Worm (Caenorhabditis elegans) whole organism, young adult: ENCODE data around the gene ZC449.5.

Experiments used
- B0261.1 ChIP-seq: sonication (generic microtip); optimal IDR thresholded peaks from 2 replicates; lab custom pipeline; 2016; ENCODE audit warnings: mild to moderate bottlenecking, missing genetic modification characterization, moderate library complexity, missing compliant biosample characterization
- C06A6.2 ChIP-seq: fragments of 200-800 bp; sonication (Bioruptor generic); conservative IDR thresholded peaks from 2 replicates; pipeline ENCODE4 v1.3.6; 2022; ENCODE audit warnings: missing genetic modification characterization, missing compliant biosample characterization
- D2030.7 ChIP-seq: fragments of 200-800 bp; sonication (Bioruptor generic); IDR thresholded peaks from 2 replicates; pipeline ENCODE4 v1.3.6; 2022; ENCODE audit warnings: missing genetic modification reagents, missing genetic modification characterization, missing compliant biosample characterization
- F22D6.2 ChIP-seq: sonication (generic microtip); optimal IDR thresholded peaks from 2 replicates; lab custom pipeline; 2016; ENCODE audit warnings: mild to moderate bottlenecking, missing genetic modification characterization, missing compliant biosample characterization
- F55B11.4 ChIP-seq: sonication (generic microtip); optimal IDR thresholded peaks from 2 replicates; lab custom pipeline; 2016; ENCODE audit warnings: missing compliant biosample characterization, missing genetic modification characterization, borderline replicate concordance; ENCODE audit not compliant: insufficient read depth
- K12H6.12 ChIP-seq: fragments of 200-800 bp; sonication (Bioruptor generic); optimal IDR thresholded peaks from 2 replicates; lab custom pipeline; 2018; ENCODE audit warnings: mild to moderate bottlenecking, missing genetic modification characterization, missing compliant biosample characterization
- T26A5.8 ChIP-seq: sonication (generic microtip); optimal IDR thresholded peaks from 2 replicates; lab custom pipeline; 2016; ENCODE audit warnings: missing genetic modification characterization, missing compliant biosample characterization
- Y79H2A.3 ChIP-seq: fragments of 200-800 bp; sonication (Bioruptor generic); conservative IDR thresholded peaks from 2 replicates; pipeline ENCODE4 v1.3.6; 2022; ENCODE audit warnings: missing genetic modification reagents, missing genetic modification characterization, missing compliant biosample characterization
- Y95B8A.8 ChIP-seq: fragments of 200-800 bp; sonication (Bioruptor generic); IDR thresholded peaks from 2 replicates; pipeline ENCODE4 v1.3.6; 2022; ENCODE audit warnings: missing genetic modification reagents, missing genetic modification characterization, missing compliant biosample characterization
- akir-1 ChIP-seq: fragments of 200-800 bp; sonication (Bioruptor generic); optimal IDR thresholded peaks from 2 replicates; lab custom pipeline; 2018; ENCODE audit warnings: mild to moderate bottlenecking, missing genetic modification characterization, moderate library complexity, missing compliant biosample characterization
- atf-7 ChIP-seq: sonication (generic microtip); optimal IDR thresholded peaks from 2 replicates; lab custom pipeline; 2017; ENCODE audit warnings: mild to moderate bottlenecking, missing genetic modification characterization, missing compliant biosample characterization
- athp-1 ChIP-seq: sonication (generic microtip); optimal IDR thresholded peaks from 2 replicates; lab custom pipeline; 2017; ENCODE audit warnings: mild to moderate bottlenecking, missing genetic modification characterization, missing compliant biosample characterization
- cebp-1 ChIP-seq, 2 experiments: fragments of 200-800 bp in 1 of 2; sonication (Bioruptor generic) in 1 of 2; sonication (generic microtip) in 1 of 2; IDR thresholded peaks in 1 of 2; optimal IDR thresholded peaks in 1 of 2; 2 replicates each; pipeline versions ENCODE4 v1.3.6 to Lab custom; 2017 to 2022; ENCODE audit warnings: missing compliant biosample characterization in 2 of 2, missing genetic modification characterization in 2 of 2, mild to moderate bottlenecking in 1 of 2, missing genetic modification reagents in 1 of 2, moderate library complexity in 1 of 2
- ceh-100 ChIP-seq: fragments of 200-800 bp; sonication (Bioruptor generic); IDR thresholded peaks from 2 replicates; pipeline ENCODE4 v1.3.6; 2022; ENCODE audit warnings: missing genetic modification reagents, missing genetic modification characterization, missing compliant biosample characterization
- ceh-27 ChIP-seq: fragments of 200-800 bp; sonication (Bioruptor generic); optimal IDR thresholded peaks from 2 replicates; lab custom pipeline; 2018; ENCODE audit warnings: mild to moderate bottlenecking, missing genetic modification characterization, moderate library complexity, missing compliant biosample characterization
- ceh-91 ChIP-seq: fragments of 200-800 bp; sonication (Bioruptor generic); IDR thresholded peaks from 2 replicates; pipeline ENCODE4 v1.3.6; 2022; ENCODE audit warnings: missing genetic modification reagents, missing genetic modification characterization, missing compliant biosample characterization
- die-1 ChIP-seq: sonication (generic microtip); optimal IDR thresholded peaks from 2 replicates; lab custom pipeline; 2016; ENCODE audit warnings: missing genotype, mild to moderate bottlenecking, missing genetic modification characterization, missing compliant biosample characterization
- egl-44 ChIP-seq: fragments of 200-800 bp; sonication (Bioruptor generic); IDR thresholded peaks from 2 replicates; pipeline ENCODE4 v1.3.6; 2022; ENCODE audit warnings: missing genetic modification reagents, missing genetic modification characterization, missing compliant biosample characterization
- hlh-12 ChIP-seq: sonication (generic microtip); optimal IDR thresholded peaks from 2 replicates; lab custom pipeline; 2016; ENCODE audit warnings: missing genetic modification characterization, missing compliant biosample characterization
- hlh-26 ChIP-seq: fragments of 200-800 bp; sonication (Bioruptor generic); conservative IDR thresholded peaks from 2 replicates; pipeline ENCODE4 v1.3.6; 2022; ENCODE audit warnings: missing genetic modification reagents, missing genetic modification characterization, missing compliant biosample characterization
- hsf-1 ChIP-seq: fragments of 200-800 bp; sonication (Bioruptor generic); IDR thresholded peaks from 2 replicates; pipeline ENCODE4 v1.3.6; 2022; ENCODE audit warnings: missing genetic modification reagents, missing genetic modification characterization, missing compliant biosample characterization
- lag-1 ChIP-seq: fragments of 200-800 bp; sonication (Bioruptor generic); IDR thresholded peaks from 2 replicates; pipeline ENCODE4 v1.3.6; 2022; ENCODE audit warnings: missing genetic modification reagents, missing genetic modification characterization, missing compliant biosample characterization
- let-607 ChIP-seq, 2 experiments: fragments of 200-800 bp in 1 of 2; sonication (Bioruptor generic) in 1 of 2; sonication (generic microtip) in 1 of 2; optimal IDR thresholded peaks; 2 replicates each; lab custom pipeline; 2016 to 2018; ENCODE audit warnings: mild to moderate bottlenecking in 2 of 2, missing compliant biosample characterization in 2 of 2, missing genetic modification characterization in 2 of 2, moderate library complexity in 2 of 2, missing genotype in 1 of 2
- lin-26 ChIP-seq: fragments of 200-800 bp; sonication (Bioruptor generic); IDR thresholded peaks from 2 replicates; pipeline ENCODE4 v1.3.6; 2022; ENCODE audit warnings: missing genetic modification reagents, missing genetic modification characterization, missing compliant biosample characterization
- lsl-1 ChIP-seq: fragments of 200-800 bp; sonication (Bioruptor generic); optimal IDR thresholded peaks from 2 replicates; lab custom pipeline; 2018; ENCODE audit warnings: mild to moderate bottlenecking, missing genetic modification characterization, moderate library complexity, missing compliant biosample characterization
- lsy-27 ChIP-seq: sonication (generic microtip); optimal IDR thresholded peaks from 2 replicates; lab custom pipeline; 2017; ENCODE audit warnings: missing genetic modification characterization, mild to moderate bottlenecking, missing compliant biosample characterization, antibody characterized with exemption, missing genotype, borderline replicate concordance; ENCODE audit not compliant: insufficient read depth
- madf-3 ChIP-seq: fragments of 200-800 bp; sonication (Bioruptor generic); IDR thresholded peaks from 2 replicates; pipeline ENCODE4 v1.3.6; 2022; ENCODE audit warnings: missing genetic modification reagents, missing genetic modification characterization, missing compliant biosample characterization
- mcd-1 ChIP-seq: fragments of 200-800 bp; sonication (Bioruptor generic); IDR thresholded peaks from 2 replicates; pipeline ENCODE4 v1.3.6; 2022; ENCODE audit warnings: missing genetic modification reagents, missing genetic modification characterization, missing compliant biosample characterization
- nhr-179 ChIP-seq: sonication (generic microtip); optimal IDR thresholded peaks from 2 replicates; lab custom pipeline; 2016; ENCODE audit warnings: mild to moderate bottlenecking, missing genetic modification characterization, missing compliant biosample characterization
- nhr-27 ChIP-seq: fragments of 200-800 bp; sonication (Bioruptor generic); optimal IDR thresholded peaks from 2 replicates; lab custom pipeline; 2018; ENCODE audit warnings: mild to moderate bottlenecking, missing genetic modification characterization, moderate library complexity, missing compliant biosample characterization
- nhr-80 ChIP-seq: sonication (generic microtip); optimal IDR thresholded peaks from 2 replicates; lab custom pipeline; 2016; ENCODE audit warnings: missing genetic modification characterization, missing compliant biosample characterization
- nhr-90 ChIP-seq: sonication (generic microtip); optimal IDR thresholded peaks from 2 replicates; lab custom pipeline; 2016; ENCODE audit warnings: missing genotype, mild to moderate bottlenecking, missing genetic modification characterization, missing compliant biosample characterization
- pbrm-1 ChIP-seq: fragments of 200-800 bp; sonication (Bioruptor generic); IDR thresholded peaks from 2 replicates; pipeline ENCODE4 v1.3.6; 2022; ENCODE audit warnings: missing genetic modification reagents, missing genetic modification characterization, missing compliant biosample characterization
- pha-4 ChIP-seq: fragments of 150-350 bp; sonication (generic microtip); optimal IDR thresholded peaks from 2 replicates; lab custom pipeline; 2014; ENCODE audit warnings: missing biosample characterization, missing genetic modification reagents, missing genetic modification characterization
- rec-8 ChIP-seq, 2 experiments: sonication (generic microtip); optimal IDR thresholded peaks; 2 replicates each; lab custom pipeline; 2016; ENCODE audit warnings: mild to moderate bottlenecking in 2 of 2, missing genetic modification characterization in 2 of 2, missing genetic modification reagents in 2 of 2, missing genotype in 2 of 2, missing biosample characterization in 1 of 2, missing compliant biosample characterization in 1 of 2, moderate library complexity in 1 of 2
- sea-2 ChIP-seq: fragments of 200-800 bp; sonication (Bioruptor generic); IDR thresholded peaks from 2 replicates; pipeline ENCODE4 v1.3.6; 2022; ENCODE audit warnings: missing genetic modification characterization, missing compliant biosample characterization
- somi-1 ChIP-seq: fragments of 200-800 bp; sonication (Bioruptor generic); optimal IDR thresholded peaks from 2 replicates; lab custom pipeline; 2018; ENCODE audit warnings: mild to moderate bottlenecking, missing genetic modification characterization, missing compliant biosample characterization
- tbp1 ChIP-seq: fragments of 200-800 bp; sonication (Bioruptor generic); optimal IDR thresholded peaks from 2 replicates; lab custom pipeline; 2018; ENCODE audit warnings: mild to moderate bottlenecking, missing genetic modification characterization, missing compliant biosample characterization
- unc-62 ChIP-seq: fragments of 150-350 bp; optimal IDR thresholded peaks from 2 replicates; lab custom pipeline; 2014; ENCODE audit warnings: missing biosample characterization, missing genetic modification reagents, missing genetic modification characterization
- xnd-1 ChIP-seq: sonication (generic microtip); optimal IDR thresholded peaks from 2 replicates; lab custom pipeline; 2016; ENCODE audit warnings: missing genotype, missing genetic modification reagents, missing genetic modification characterization, missing compliant biosample characterization
- zfh-2 ChIP-seq: fragments of 200-800 bp; sonication (Bioruptor generic); conservative IDR thresholded peaks from 2 replicates; pipeline ENCODE4 v1.3.6; 2022; ENCODE audit warnings: missing genetic modification reagents, missing genetic modification characterization, missing compliant biosample characterization
- ztf-18 ChIP-seq: sonication (generic microtip); optimal IDR thresholded peaks from 2 replicates; lab custom pipeline; 2016; ENCODE audit warnings: missing genotype, mild to moderate bottlenecking, missing genetic modification characterization, missing compliant biosample characterization
- ztf-3 ChIP-seq: fragments of 200-800 bp; sonication (Bioruptor generic); optimal IDR thresholded peaks from 2 replicates; lab custom pipeline; 2018; ENCODE audit warnings: mild to moderate bottlenecking, missing genetic modification characterization, missing compliant biosample characterization

ZC449.5 gene

DNA sequence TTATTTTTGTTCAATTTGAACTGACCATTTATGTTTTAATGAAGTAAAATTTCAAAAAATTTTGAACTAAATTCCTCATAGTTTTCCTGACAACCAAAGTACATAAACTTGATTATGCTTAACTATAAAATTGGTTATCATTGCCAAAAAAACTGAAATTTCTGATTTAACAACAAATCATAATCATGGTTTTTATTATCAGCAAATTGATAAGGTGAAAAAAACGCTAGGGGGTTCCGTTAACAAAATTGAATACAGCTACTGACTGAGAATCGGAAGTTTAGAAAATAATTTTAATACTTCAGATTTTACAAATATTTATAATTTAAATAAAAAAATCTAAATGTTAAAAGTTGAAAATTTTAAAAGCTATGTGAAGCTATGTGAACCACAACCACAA is 30.6 kb downstream of the ZC449.5 start:
- TF ChIP-seq nhr-80 (tag; lab: Kevin White, UChicago) (peak; percentile 8), Y79H2A.3 (no peak), lsl-1 (GFP tag; lab: Kevin White, UChicago) (no peak), egl-44 (no peak), pbrm-1 (GFP tag; lab: Robert Waterston, UW) (no peak)
- TF ChIP-seq, all 124 proteins: peak for 1

- no peak for TF ChIP-seq hlh-12 (tag; lab: Kevin White, UChicago)
- no peak for TF ChIP-seq xnd-1 (tag; lab: Kevin White, UChicago)
- no peak for TF ChIP-seq lsy-27
- TF ChIP-seq T26A5.8 (tag; lab: Kevin White, UChicago) = no peak
These were observed 32.6 kb downstream of the ZC449.5 start, which contains the start of gene hsd-2 for ce11 chrX:5004940-5005339. Gene hsd-2 (plus strand): TSS chrX:5005240.

ce11 chrX:4998875-4999274 is 38.7 kb downstream of the ZC449.5 start, which contains the start of gene set-30:
Gene set-30 (plus strand): TSS chrX:4999270.
- TF ChIP-seq T26A5.8 (tag; lab: Kevin White, UChicago) = no peak
- peak; percentile 56; the same call in 1 of the 2 replicates for TF ChIP-seq zfh-2

DNA sequence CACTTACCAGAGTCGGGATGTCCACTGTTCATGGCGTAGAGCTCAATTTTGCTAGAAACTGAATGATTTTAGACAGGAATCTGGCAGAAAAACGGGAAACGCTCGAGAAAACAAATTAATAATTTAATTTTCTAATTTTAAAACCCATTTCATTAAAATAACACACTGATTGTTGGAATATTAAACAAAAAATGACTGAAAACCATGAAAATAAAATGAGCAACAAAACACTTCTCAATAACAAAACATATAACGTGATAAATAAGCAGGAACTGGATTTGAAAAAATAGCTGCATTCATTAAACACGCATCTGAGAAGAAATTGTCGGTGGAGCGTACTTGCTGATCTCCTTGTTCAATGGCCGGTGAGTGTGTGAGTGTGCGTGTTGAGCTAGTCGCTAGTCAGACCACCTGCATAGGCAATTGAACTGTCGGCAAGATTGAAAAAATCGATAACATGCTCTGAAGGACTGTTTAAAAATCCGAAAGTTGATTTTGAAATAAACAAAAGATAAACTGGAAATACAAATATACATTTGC is 40.0 kb downstream of the ZC449.5 start, which contains the start of gene ZC8.6:
TSS of gene ZC8.6 (minus strand) at position 51 of the 540 bp plus-strand sequence.
- TF ChIP-seq ceh-100 (GFP tag; lab: Robert Waterston, UW) (no peak), lin-26 (no peak), hlh-26 (GFP tag; lab: Robert Waterston, UW) (no peak), F22D6.2 (no peak), Y95B8A.8 (GFP tag; lab: Robert Waterston, UW) (no peak), B0261.1 (no peak), nhr-90 (no peak), pha-4 (tag; lab: Kevin White, UChicago) (no peak), cebp-1 (GFP tag; IDR thresholded peaks at IDR 0.05; lab: Robert Waterston, UW) (no peak), cebp-1 (tag; optimal IDR thresholded peaks at IDR 0.05; lab: Kevin White, UChicago) (peak; percentile 31), rec-8 (tag; optimal IDR thresholded peaks at IDR 0.05; lab: Kevin White, UChicago) (no peak), unc-62 (GFP tag; lab: Kevin White, UChicago) (no peak), tbp1 (no peak), nhr-27 (tag; lab: Kevin White, UChicago) (no peak), let-607 (tag; optimal IDR thresholded peaks at IDR 0.05; lab: Kevin White, UChicago) (peak in 1 of 2 experiments; percentile 32), lag-1 (GFP tag; lab: Robert Waterston, UW) (no peak), ceh-27 (no peak), hsf-1 (GFP tag; lab: Robert Waterston, UW) (no peak), athp-1 (tag; lab: Kevin White, UChicago) (no peak), somi-1 (GFP tag; lab: Kevin White, UChicago) (no peak), C06A6.2 (no peak), madf-3 (GFP tag; lab: Robert Waterston, UW) (no peak), ceh-91 (GFP tag; lab: Robert Waterston, UW) (no peak), ztf-3 (GFP tag; lab: Kevin White, UChicago) (no peak), sea-2 (GFP tag; lab: Robert Waterston, UW) (no peak), die-1 (tag; lab: Kevin White, UChicago) (no peak), atf-7 (tag; lab: Kevin White, UChicago) (no peak), pbrm-1 (GFP tag; lab: Robert Waterston, UW) (no peak), mcd-1 (peak; percentile 86), akir-1 (GFP tag; lab: Kevin White, UChicago) (no peak), nhr-179 (tag; lab: Kevin White, UChicago) (no peak), F55B11.4 (no peak), K12H6.12 (tag; lab: Kevin White, UChicago) (peak; percentile 32), D2030.7 (GFP tag; lab: Robert Waterston, UW) (no peak), ztf-18 (tag; lab: Kevin White, UChicago) (no peak)
